Worm (Caenorhabditis elegans) whole organism, midembryonic: ENCODE results near the gene C05E11.2.

ENCODE experiments used
- T22C8.4 ChIP-seq: fragments of 200-800 bp; sonication (Bioruptor generic); IDR thresholded peaks from 2 replicates; pipeline ENCODE4 v1.3.6; 2022; ENCODE audit warnings: missing genetic modification characterization, missing compliant biosample characterization
- cog-1 ChIP-seq: sonication (generic microtip); optimal IDR thresholded peaks from 2 replicates; lab custom pipeline; 2016; ENCODE audit warnings: missing genetic modification characterization, missing compliant biosample characterization
- flt-1 ChIP-seq: fragments of 200-800 bp; sonication (Bioruptor generic); IDR thresholded peaks from 2 replicates; pipeline ENCODE4 v1.3.6; 2022; ENCODE audit warnings: missing genetic modification characterization, missing compliant biosample characterization
- klf-2 ChIP-seq: fragments of 200-800 bp; sonication (Bioruptor generic); conservative IDR thresholded peaks from 2 replicates; pipeline ENCODE4 v1.3.6; 2022; ENCODE audit warnings: missing genetic modification reagents, missing genetic modification characterization, missing compliant biosample characterization
- med-1 ChIP-seq: sonication (generic microtip); optimal IDR thresholded peaks from 2 replicates; lab custom pipeline; 2017; ENCODE audit warnings: missing genetic modification characterization, mild to moderate bottlenecking, missing compliant biosample characterization, antibody characterized with exemption, missing genetic modification reagents; ENCODE audit not compliant: insufficient read depth
- ref-1 ChIP-seq: fragments of 200-800 bp; sonication (Bioruptor generic); conservative IDR thresholded peaks from 2 replicates; pipeline ENCODE4 v1.3.6; 2022; ENCODE audit warnings: missing genetic modification reagents, missing genetic modification characterization, missing compliant biosample characterization
- tab-1 ChIP-seq: fragments of 200-800 bp; sonication (Bioruptor generic); IDR thresholded peaks from 2 replicates; pipeline ENCODE4 v1.3.6; 2022; ENCODE audit warnings: missing genetic modification characterization, missing compliant biosample characterization
- ztf-23 ChIP-seq: fragments of 200-800 bp; sonication (Bioruptor generic); IDR thresholded peaks from 2 replicates; pipeline ENCODE4 v1.3.6; 2022; ENCODE audit warnings: missing genetic modification reagents, missing genetic modification characterization, missing compliant biosample characterization
- ztf-29 ChIP-seq: fragments of 200-800 bp; sonication (Bioruptor generic); IDR thresholded peaks from 2 replicates; pipeline ENCODE4 v1.3.6; 2022; ENCODE audit warnings: missing genetic modification reagents, missing genetic modification characterization, missing compliant biosample characterization

Gene C05E11.2

ce11 chrX:4609635-4610034 lies 22.9 kb downstream of the C05E11.2 start:
- TF ChIP-seq cog-1, result no peak
- TF ChIP-seq tab-1 (GFP tag; lab: Robert Waterston, UW), result no peak
- TF ChIP-seq T22C8.4, result no peak
- TF ChIP-seq med-1, result no peak
- TF ChIP-seq flt-1, result no peak
- no peak for TF ChIP-seq klf-2 (GFP tag; lab: Robert Waterston, UW)
- TF ChIP-seq ztf-23 (GFP tag; lab: Robert Waterston, UW), result no peak
- TF ChIP-seq ref-1 (GFP tag; lab: Robert Waterston, UW), result no peak
- no peak for TF ChIP-seq ztf-29 (GFP tag; lab: Robert Waterston, UW)

ce11 chrX:4615034-4615433 lies 28.3 kb downstream of the C05E11.2 start:
- TF ChIP-seq cog-1 (no peak), med-1 (no peak), tab-1 (GFP tag; lab: Robert Waterston, UW) (no peak), ztf-29 (GFP tag; lab: Robert Waterston, UW) (no peak), ztf-23 (GFP tag; lab: Robert Waterston, UW) (no peak), ref-1 (GFP tag; lab: Robert Waterston, UW) (no peak), T22C8.4 (no peak), flt-1 (no peak), klf-2 (GFP tag; lab: Robert Waterston, UW) (no peak)

- TF ChIP-seq ref-1 (GFP tag; lab: Robert Waterston, UW) (no peak), T22C8.4 (no peak), tab-1 (GFP tag; lab: Robert Waterston, UW) (no peak), klf-2 (GFP tag; lab: Robert Waterston, UW) (no peak), ztf-23 (GFP tag; lab: Robert Waterston, UW) (no peak), ztf-29 (GFP tag; lab: Robert Waterston, UW) (no peak), cog-1 (peak; percentile 20), med-1 (no peak), flt-1 (0 out of 2 replicates have a peak, but pooled peaks have one; percentile 55)
Measured at ce11 chrX:4616832-4617231, 30.1 kb downstream of the C05E11.2 start.

ce11 chrX:4619582-4619981 lies 32.9 kb downstream of the C05E11.2 start, which contains the start of gene pqn-65:
pqn-65 (minus strand) TSS chrX:4619635.
- no peak for TF ChIP-seq cog-1
- no peak for TF ChIP-seq flt-1
- no peak for TF ChIP-seq tab-1 (GFP tag; lab: Robert Waterston, UW)
- no peak for TF ChIP-seq ztf-29 (GFP tag; lab: Robert Waterston, UW)
- TF ChIP-seq ref-1 (GFP tag; lab: Robert Waterston, UW), result no peak
- no peak for TF ChIP-seq klf-2 (GFP tag; lab: Robert Waterston, UW)
- no peak for TF ChIP-seq ztf-23 (GFP tag; lab: Robert Waterston, UW)
- no peak for TF ChIP-seq med-1
- TF ChIP-seq T22C8.4, result no peak

- no peak for TF ChIP-seq klf-2 (GFP tag; lab: Robert Waterston, UW)
- TF ChIP-seq tab-1 (GFP tag; lab: Robert Waterston, UW), result no peak
- no peak for TF ChIP-seq ztf-23 (GFP tag; lab: Robert Waterston, UW)
Measured at ce11 chrX:4620019-4620418, 33.3 kb downstream of the C05E11.2 start.

- TF ChIP-seq cog-1 (no peak), med-1 (no peak)
Measured at ce11 chrX:4622024-4622423, 35.3 kb downstream of the C05E11.2 start, which contains the start of gene C46C11.3. C46C11.3 (plus strand) TSS chrX:4622324.

- TF ChIP-seq cog-1, result no peak
- no peak for TF ChIP-seq ref-1 (GFP tag; lab: Robert Waterston, UW)
- no peak for TF ChIP-seq tab-1 (GFP tag; lab: Robert Waterston, UW)
- no peak for TF ChIP-seq ztf-23 (GFP tag; lab: Robert Waterston, UW)
- TF ChIP-seq T22C8.4, result no peak
Measured at ce11 chrX:4623707-4624106, 37.0 kb downstream of the C05E11.2 start.

- TF ChIP-seq flt-1 (no peak), ref-1 (GFP tag; lab: Robert Waterston, UW) (no peak), cog-1 (no peak), tab-1 (GFP tag; lab: Robert Waterston, UW) (no peak), ztf-29 (GFP tag; lab: Robert Waterston, UW) (no peak), ztf-23 (GFP tag; lab: Robert Waterston, UW) (no peak), T22C8.4 (no peak), med-1 (no peak), klf-2 (GFP tag; lab: Robert Waterston, UW) (no peak)
Measured at ce11 chrX:4625080-4625479, 38.4 kb downstream of the C05E11.2 start.

- TF ChIP-seq ref-1 (GFP tag; lab: Robert Waterston, UW) (no peak), flt-1 (no peak), ztf-29 (GFP tag; lab: Robert Waterston, UW) (no peak)
Measured at ce11 chrX:4626891-4627290, 40.2 kb downstream of the C05E11.2 start.

- TF ChIP-seq med-1, result no peak
- TF ChIP-seq flt-1, result no peak
- TF ChIP-seq cog-1, result no peak
- no peak for TF ChIP-seq T22C8.4
- no peak for TF ChIP-seq ref-1 (GFP tag; lab: Robert Waterston, UW)
- TF ChIP-seq klf-2 (GFP tag; lab: Robert Waterston, UW), result no peak
- TF ChIP-seq tab-1 (GFP tag; lab: Robert Waterston, UW), result no peak
- no peak for TF ChIP-seq ztf-23 (GFP tag; lab: Robert Waterston, UW)
Measured at ce11 chrX:4628350-4628749, 41.6 kb downstream of the C05E11.2 start.

ce11 chrX:4628817-4629575 lies 42.3 kb downstream of the C05E11.2 start:
- TF ChIP-seq ztf-29 (GFP tag; lab: Robert Waterston, UW), result no peak
- no peak for TF ChIP-seq klf-2 (GFP tag; lab: Robert Waterston, UW)
- TF ChIP-seq T22C8.4, result no peak
- no peak for TF ChIP-seq ztf-23 (GFP tag; lab: Robert Waterston, UW)
- TF ChIP-seq tab-1 (GFP tag; lab: Robert Waterston, UW), result no peak
- no peak for TF ChIP-seq ref-1 (GFP tag; lab: Robert Waterston, UW)
- TF ChIP-seq med-1, result no peak
- no peak for TF ChIP-seq cog-1
- TF ChIP-seq flt-1, result no peak
